Fruit fly (Drosophila melanogaster): ENCODE data around the gene tefu.

The tefu gene

DNA sequence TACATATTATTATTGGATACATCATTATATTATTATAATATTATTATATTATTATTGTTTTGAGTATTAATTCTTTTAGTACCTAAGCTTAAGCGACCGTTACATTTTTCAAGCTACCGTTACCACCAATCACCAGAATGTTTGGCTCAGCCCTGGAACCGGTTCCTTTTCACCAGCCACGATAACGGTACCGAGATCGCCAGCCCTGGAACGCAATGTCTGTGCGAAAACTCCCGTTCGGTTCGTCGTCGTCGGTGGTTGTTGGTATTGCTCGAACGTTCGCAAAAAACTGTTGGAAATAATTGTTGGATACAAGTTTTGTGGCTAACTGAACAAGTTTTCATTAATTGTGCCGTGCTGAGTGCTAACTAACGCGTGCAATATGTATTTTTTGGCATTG lies 7.7 kb upstream of the tefu start, which contains the start of gene CG42404:
Gene CG42404, plus strand, starts transcription at position 360 of the 400 bp plus-strand sequence.
- TF ChIP-seq insv (optimal IDR thresholded peaks at IDR 0.05), result no peak
- no peak for TF ChIP-seq Sin3A (optimal IDR thresholded peaks at IDR 0.05)
- no peak for TF ChIP-seq ttk (optimal IDR thresholded peaks at IDR 0.05)
- TF ChIP-seq Myc (optimal IDR thresholded peaks at IDR 0.05), result no peak
- TF ChIP-seq psq (optimal IDR thresholded peaks at IDR 0.05), result no peak
- TF ChIP-seq h (optimal IDR thresholded peaks at IDR 0.05), result no peak

DNA sequence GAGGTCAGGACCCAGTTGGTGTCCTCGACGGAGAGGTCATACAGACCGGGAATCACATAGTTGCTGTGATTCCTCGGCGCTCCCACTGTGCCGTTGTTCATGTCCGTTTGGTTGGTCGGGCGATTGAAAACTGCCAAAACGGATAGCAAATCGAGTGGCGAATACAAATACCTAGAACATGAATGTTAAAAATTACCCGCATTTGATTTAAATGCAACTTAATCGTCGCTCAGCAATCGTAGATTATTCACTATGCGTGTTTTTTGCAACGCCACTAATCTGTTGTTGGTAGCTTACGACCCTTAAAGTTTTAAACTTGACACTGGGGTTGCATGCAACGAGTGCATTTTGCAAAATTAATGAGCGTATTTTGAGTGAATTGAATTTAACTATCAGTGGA lies 7.0 kb upstream of the tefu start, which contains the start of gene Amt:
Gene Amt, minus strand, starts transcription at position 101 of the 400 bp plus-strand sequence.
- TF ChIP-seq ttk (optimal IDR thresholded peaks at IDR 0.05), result no peak
- no peak for TF ChIP-seq insv (optimal IDR thresholded peaks at IDR 0.05)
- no peak for TF ChIP-seq h (optimal IDR thresholded peaks at IDR 0.05)
- TF ChIP-seq psq (optimal IDR thresholded peaks at IDR 0.05), result no peak
- TF ChIP-seq Sin3A (optimal IDR thresholded peaks at IDR 0.05), result no peak
- no peak for TF ChIP-seq Myc (optimal IDR thresholded peaks at IDR 0.05)

DNA sequence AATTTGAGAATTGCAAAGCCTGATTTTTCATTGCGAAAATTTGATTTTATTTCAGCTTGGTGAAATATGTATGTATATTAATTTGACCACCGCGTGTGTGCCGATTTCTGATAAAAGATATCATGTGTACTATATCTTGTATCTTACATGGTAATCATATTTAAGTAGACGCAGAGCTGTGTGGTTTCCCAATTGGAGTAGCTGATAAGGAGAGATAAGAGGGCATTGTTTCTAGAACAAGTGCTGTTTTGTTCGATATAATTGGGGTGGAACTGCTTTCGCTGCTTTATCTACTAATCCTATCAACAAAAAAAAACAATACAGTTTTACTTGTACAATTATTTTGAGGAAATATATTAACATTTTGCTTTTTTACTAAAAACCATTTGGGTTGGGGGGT lies 4.6 kb upstream of the tefu start:
- TF ChIP-seq Sin3A (optimal IDR thresholded peaks at IDR 0.05), result no peak
- TF ChIP-seq ttk (optimal IDR thresholded peaks at IDR 0.05), result no peak
- no peak for TF ChIP-seq insv (optimal IDR thresholded peaks at IDR 0.05)
- TF ChIP-seq psq (optimal IDR thresholded peaks at IDR 0.05), result no peak
- TF ChIP-seq Myc (optimal IDR thresholded peaks at IDR 0.05), result no peak
- TF ChIP-seq h (optimal IDR thresholded peaks at IDR 0.05), result no peak

DNA sequence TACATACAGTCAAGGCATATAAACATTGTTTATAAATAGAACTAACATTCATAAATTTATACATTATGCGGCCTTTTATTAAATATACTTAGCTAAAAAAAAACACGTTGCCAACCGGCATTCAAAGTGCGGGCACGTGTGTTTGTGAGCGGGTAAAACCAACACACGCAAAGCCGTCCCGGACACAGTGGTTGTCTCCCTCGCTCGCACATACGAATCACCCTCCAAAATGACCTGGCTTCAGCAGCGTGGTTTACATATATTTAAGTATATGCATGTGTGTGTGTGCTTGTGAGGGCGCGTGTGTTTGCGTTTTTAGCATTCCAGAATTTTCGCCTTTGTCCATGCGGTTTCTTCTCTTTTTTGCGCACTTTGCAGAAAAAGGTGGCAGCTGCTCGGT lies 1.4 kb upstream of the tefu start:
- TF ChIP-seq psq (optimal IDR thresholded peaks at IDR 0.05) (no peak), Sin3A (optimal IDR thresholded peaks at IDR 0.05) (no peak), ttk (optimal IDR thresholded peaks at IDR 0.05) (no peak), h (optimal IDR thresholded peaks at IDR 0.05) (no peak), Myc (optimal IDR thresholded peaks at IDR 0.05) (no peak), insv (optimal IDR thresholded peaks at IDR 0.05) (no peak)

DNA sequence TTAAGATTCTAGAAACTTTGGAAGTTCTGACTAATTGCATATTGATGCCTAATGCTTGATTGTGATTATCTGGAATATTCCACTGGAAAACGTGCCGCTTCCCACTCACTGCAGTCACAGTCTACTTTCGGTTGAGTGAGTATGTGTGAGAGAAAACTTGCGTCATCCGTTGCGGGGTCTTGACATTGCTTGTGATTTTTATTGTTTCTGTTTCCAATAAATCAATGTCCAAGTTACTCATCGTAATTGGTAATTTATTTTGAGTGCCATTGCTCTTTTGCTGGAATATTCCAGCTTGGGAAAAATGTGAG lies 965 bp upstream of the tefu start:
- no peak for TF ChIP-seq Sin3A (optimal IDR thresholded peaks at IDR 0.05)
- no peak for TF ChIP-seq psq (optimal IDR thresholded peaks at IDR 0.05)
- no peak for TF ChIP-seq insv (optimal IDR thresholded peaks at IDR 0.05)
- no peak for TF ChIP-seq Myc (optimal IDR thresholded peaks at IDR 0.05)
- TF ChIP-seq ttk (optimal IDR thresholded peaks at IDR 0.05), result no peak
- TF ChIP-seq h (optimal IDR thresholded peaks at IDR 0.05), result no peak

DNA sequence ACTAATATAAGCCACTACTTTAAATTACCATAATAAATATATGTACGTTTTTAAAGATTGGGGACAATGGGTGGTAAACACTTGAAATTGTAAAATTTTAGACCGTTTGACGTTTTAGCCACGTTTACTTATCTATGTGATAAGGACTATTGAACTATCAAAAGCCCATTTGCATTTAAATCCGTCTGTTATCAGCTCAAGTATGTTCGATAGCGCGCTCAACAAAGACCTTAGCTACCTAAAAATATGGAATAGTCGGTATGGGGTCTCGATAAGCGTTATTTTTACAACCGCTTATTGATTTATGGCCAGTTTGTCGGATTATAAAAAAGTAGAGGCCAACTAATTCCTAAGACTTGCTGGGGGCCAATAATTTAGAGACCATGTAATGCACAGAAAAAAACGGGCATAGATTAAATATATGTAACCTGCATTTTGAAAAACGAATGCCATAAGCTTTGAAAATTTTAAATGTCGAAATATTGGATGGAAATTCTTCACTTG lies 10.3 kb downstream of the tefu start:
- TF ChIP-seq h (optimal IDR thresholded peaks at IDR 0.05) (no peak), insv (optimal IDR thresholded peaks at IDR 0.05) (no peak), psq (optimal IDR thresholded peaks at IDR 0.05) (no peak), ttk (optimal IDR thresholded peaks at IDR 0.05) (no peak)

DNA sequence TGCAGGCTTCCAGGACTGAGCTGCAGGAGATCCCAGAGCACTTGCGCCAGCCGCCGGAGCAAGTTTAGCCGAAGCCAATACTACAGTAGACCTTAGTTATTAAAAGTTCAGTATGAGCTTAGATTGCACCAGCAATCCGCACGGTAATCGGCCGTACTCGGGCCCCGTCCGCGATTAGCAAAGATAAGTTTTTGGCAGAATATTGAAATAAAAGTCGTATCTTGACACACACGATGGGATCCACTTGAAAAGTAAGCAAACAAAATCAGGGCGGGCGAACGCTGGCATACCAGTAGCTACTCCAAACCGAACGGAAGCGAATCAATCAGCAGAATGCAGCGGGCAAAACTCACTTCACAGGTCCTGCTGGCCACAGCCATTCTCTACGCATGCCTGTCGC lies 11.8 kb downstream of the tefu start, which contains the start of gene CG34316:
Gene CG34316, plus strand, starts transcription at position 301 of the 400 bp plus-strand sequence.
- no peak for TF ChIP-seq insv (optimal IDR thresholded peaks at IDR 0.05)
- TF ChIP-seq psq (optimal IDR thresholded peaks at IDR 0.05), result no peak
- no peak for TF ChIP-seq Sin3A (optimal IDR thresholded peaks at IDR 0.05)
- TF ChIP-seq h (optimal IDR thresholded peaks at IDR 0.05), result no peak
- no peak for TF ChIP-seq ttk (optimal IDR thresholded peaks at IDR 0.05)
- no peak for TF ChIP-seq Myc (optimal IDR thresholded peaks at IDR 0.05)

DNA sequence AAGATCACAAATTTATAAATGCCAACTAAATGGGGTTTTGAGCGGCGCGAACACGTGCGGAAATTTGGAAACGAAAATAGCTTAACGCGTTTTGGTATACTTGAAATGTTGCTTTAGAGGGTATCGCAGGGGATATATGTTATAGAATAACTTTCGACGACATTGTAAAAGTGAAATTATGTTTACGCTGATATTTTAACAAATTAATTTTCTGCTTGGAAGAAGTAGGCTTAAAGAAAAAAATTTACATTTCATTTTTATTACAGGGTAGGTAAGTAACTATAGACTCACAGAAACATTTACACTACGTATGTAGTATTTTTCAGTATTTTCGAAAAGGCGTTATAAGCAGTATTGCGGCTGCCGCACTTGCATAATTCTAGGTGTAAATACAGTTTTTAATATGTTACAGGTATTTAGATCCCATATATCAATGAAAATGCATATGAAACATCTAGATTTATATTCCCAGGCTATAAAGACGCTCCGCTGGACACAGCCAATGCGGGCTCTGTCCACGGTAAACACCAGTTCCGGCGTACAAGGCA lies 12.6 kb downstream of the tefu start, which contains the start of the genes Art3 and mRpS10:
Gene Art3, minus strand, starts transcription at position 80 of the 548 bp plus-strand sequence.
Gene mRpS10, plus strand, starts transcription at position 337 of the 548 bp plus-strand sequence.
- TF ChIP-seq psq (optimal IDR thresholded peaks at IDR 0.05), result no peak

DNA sequence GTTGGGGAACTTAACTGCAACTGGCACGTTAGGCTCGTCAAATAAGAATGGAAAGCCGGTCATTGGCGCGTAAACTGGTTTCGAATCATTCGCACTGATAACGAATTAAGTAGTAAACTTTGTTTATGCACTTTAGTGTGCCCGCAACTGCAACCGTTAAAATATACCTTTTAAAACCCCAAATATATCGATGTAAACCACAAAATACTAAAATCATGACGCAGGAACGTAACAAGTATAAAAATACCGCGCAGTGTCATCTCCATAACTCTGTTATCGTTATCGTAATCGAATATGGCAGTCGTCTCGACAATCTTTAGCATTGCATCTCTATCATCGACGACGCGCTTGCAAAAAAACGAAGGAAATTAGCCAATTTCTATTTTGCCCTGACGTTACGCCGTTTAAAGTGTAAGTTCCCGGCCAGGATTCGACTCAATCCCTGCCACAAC lies 16.7 kb downstream of the tefu start, which contains the start of the genes CG31344 and Caf1-55:
Gene CG31344, minus strand, starts transcription at position 51 of the 452 bp plus-strand sequence.
Gene Caf1-55, plus strand, starts transcription at position 298 of the 452 bp plus-strand sequence.
- TF ChIP-seq Myc (optimal IDR thresholded peaks at IDR 0.05) (no peak), insv (optimal IDR thresholded peaks at IDR 0.05) (no peak), Sin3A (optimal IDR thresholded peaks at IDR 0.05) (no peak), h (optimal IDR thresholded peaks at IDR 0.05) (no peak)

DNA sequence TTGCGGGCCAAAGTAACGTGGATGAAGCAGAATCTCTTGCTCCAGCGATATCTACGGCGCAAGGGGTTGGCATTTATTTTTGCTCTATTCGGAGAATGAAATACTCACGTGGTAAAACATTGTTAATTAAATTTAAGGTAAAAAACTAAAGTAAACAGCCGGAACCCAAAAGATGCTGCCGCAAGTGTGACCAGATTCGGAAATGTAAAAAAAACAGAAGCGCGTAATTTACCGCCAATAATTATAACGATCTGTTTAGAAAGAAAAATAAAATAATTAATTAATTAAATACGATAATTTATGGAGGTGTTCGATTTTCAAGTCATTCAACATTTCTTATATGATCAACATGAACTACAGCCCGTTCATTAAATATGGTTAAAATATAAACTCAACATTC lies 19.1 kb downstream of the tefu start, which contains the start of gene Polr2G:
Gene Polr2G, minus strand, starts transcription at position 208 of the 400 bp plus-strand sequence.
- TF ChIP-seq ttk (optimal IDR thresholded peaks at IDR 0.05) (no peak), psq (optimal IDR thresholded peaks at IDR 0.05) (no peak), Myc (optimal IDR thresholded peaks at IDR 0.05) (no peak), h (optimal IDR thresholded peaks at IDR 0.05) (no peak), insv (optimal IDR thresholded peaks at IDR 0.05) (no peak), Sin3A (optimal IDR thresholded peaks at IDR 0.05) (no peak)

DNA sequence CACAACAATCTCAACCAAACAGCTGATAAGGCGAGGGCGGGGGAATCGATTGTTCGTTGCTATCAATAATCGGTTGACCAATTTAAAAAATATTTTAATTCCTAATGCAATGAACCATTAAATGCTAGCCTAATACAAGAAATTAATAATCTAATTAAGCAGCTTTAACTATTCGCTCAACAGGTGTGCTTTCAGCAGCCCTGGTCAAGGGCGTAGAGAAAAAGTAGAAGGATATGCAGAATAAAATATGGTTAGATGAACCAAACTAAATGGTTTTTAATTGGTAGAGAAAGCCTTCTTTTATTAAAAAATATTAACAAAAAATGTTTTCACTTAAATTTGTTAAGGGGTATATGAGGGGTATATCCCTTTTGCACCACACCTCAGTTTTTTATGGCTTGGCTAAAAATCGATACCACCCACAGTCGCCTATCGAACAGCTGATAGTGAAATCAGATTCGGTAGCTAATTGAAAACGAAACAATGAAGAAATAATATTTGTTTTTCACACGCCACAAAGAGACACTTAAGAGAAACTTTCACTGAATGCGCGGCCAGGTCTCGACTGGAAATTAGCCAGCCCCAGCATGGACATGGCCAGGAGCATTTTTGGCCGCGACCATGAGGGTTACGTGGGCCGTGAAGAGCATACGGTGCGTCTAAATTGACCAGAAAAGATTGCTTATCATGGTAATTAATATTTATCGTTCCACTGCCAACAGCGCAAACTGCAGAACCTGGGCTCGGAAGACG lies 23.0 kb downstream of the tefu start, which contains the start of the genes SIDL and CG12241:
Gene SIDL, minus strand, starts transcription at position 51 of the 753 bp plus-strand sequence.
Gene CG12241, plus strand, starts transcription at position 433 of the 753 bp plus-strand sequence.
- no peak for TF ChIP-seq ttk (optimal IDR thresholded peaks at IDR 0.05)
- no peak for TF ChIP-seq h (optimal IDR thresholded peaks at IDR 0.05)
- TF ChIP-seq insv (optimal IDR thresholded peaks at IDR 0.05), result no peak
- no peak for TF ChIP-seq psq (optimal IDR thresholded peaks at IDR 0.05)
- no peak for TF ChIP-seq Myc (optimal IDR thresholded peaks at IDR 0.05)
- no peak for TF ChIP-seq Sin3A (optimal IDR thresholded peaks at IDR 0.05)

DNA sequence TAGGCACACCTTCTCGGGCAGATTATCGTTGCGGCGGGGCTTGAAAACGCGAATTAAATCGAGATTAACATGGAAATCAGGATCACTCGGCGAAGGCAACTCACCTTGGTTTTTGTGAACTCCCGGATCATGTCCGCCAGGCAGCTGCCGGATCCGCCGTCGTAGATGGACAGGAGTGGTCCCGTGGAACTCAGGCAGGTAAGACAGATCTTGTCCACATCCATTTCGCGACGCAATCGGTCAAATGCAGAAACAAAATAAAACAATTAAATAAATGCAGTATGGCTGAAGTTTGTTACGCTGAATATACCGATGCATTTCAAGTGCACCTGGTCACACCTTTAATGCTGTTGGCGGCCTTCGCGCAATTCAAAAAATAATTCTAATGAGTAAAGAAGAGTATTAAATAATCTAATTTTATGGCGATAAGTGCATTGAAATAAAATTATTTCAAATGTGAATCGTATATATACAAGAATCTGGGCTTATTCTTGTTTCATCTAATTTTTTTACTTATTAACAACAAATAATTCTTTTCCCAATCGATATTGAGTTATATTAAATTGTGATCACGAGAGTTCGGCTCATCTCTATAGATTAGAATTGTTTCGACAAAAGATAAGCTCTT lies 28.6 kb downstream of the tefu start, which contains the start of the genes CG6654 and CG4210:
Gene CG6654, minus strand, starts transcription at position 297 of the 628 bp plus-strand sequence.
Gene CG4210, plus strand, starts transcription at position 613 of the 628 bp plus-strand sequence.
- TF ChIP-seq psq (optimal IDR thresholded peaks at IDR 0.05), result no peak

All from Kc167 (cell line).